Worm (Caenorhabditis elegans) whole organism, late embryonic: ENCODE results near the gene C54F6.17.

Source experiments
- C08G9.2 ChIP-seq: sonication (generic microtip); optimal IDR thresholded peaks from 2 replicates; lab custom pipeline; 2016; ENCODE audit warnings: mild to moderate bottlenecking, missing genetic modification characterization, moderate library complexity, missing compliant biosample characterization
- C38D4.7 ChIP-seq: fragments of 200-800 bp; sonication (Bioruptor generic); optimal IDR thresholded peaks from 2 replicates; lab custom pipeline; 2018; ENCODE audit warnings: mild to moderate bottlenecking, missing genetic modification characterization, moderate library complexity, missing compliant biosample characterization
- K02D7.2 ChIP-seq: sonication (generic microtip); optimal IDR thresholded peaks from 2 replicates; lab custom pipeline; 2017; ENCODE audit warnings: mild to moderate bottlenecking, missing genetic modification characterization, missing compliant biosample characterization
- K09A11.1 ChIP-seq: sonication (generic microtip); optimal IDR thresholded peaks from 2 replicates; lab custom pipeline; 2017; ENCODE audit warnings: antibody characterized with exemption, mild to moderate bottlenecking, missing genetic modification characterization, missing compliant biosample characterization; ENCODE audit not compliant: insufficient read depth
- ahr-1 ChIP-seq: sonication (generic microtip); optimal IDR thresholded peaks from 2 replicates; lab custom pipeline; 2016; ENCODE audit warnings: missing genetic modification characterization, missing compliant biosample characterization
- ama-1 ChIP-seq: fragments of 150-350 bp; optimal IDR thresholded peaks from 2 replicates; lab custom pipeline; 2014
- ceh-14 ChIP-seq: sonication (generic microtip); optimal IDR thresholded peaks from 2 replicates; lab custom pipeline; 2016; ENCODE audit warnings: missing genotype, missing genetic modification characterization, missing compliant biosample characterization
- ceh-2 ChIP-seq: sonication (generic microtip); optimal IDR thresholded peaks from 2 replicates; lab custom pipeline; 2016; ENCODE audit warnings: missing genotype, missing genetic modification characterization, missing compliant biosample characterization
- ceh-22 ChIP-seq: sonication (generic microtip); optimal IDR thresholded peaks from 2 replicates; lab custom pipeline; 2017; ENCODE audit warnings: missing biosample characterization, missing genetic modification characterization
- ceh-24 ChIP-seq: sonication (generic microtip); optimal IDR thresholded peaks from 2 replicates; lab custom pipeline; 2016; ENCODE audit warnings: mild to moderate bottlenecking, missing genetic modification characterization, missing compliant biosample characterization
- ceh-30 ChIP-seq: fragments of 150-350 bp; optimal IDR thresholded peaks from 2 replicates; lab custom pipeline; 2014; ENCODE audit warnings: missing biosample characterization, missing genetic modification characterization
- ceh-31 ChIP-seq: sonication (generic microtip); optimal IDR thresholded peaks from 2 replicates; lab custom pipeline; 2016; ENCODE audit warnings: missing genetic modification characterization, missing compliant biosample characterization
- ceh-34 ChIP-seq: sonication (generic microtip); optimal IDR thresholded peaks from 2 replicates; lab custom pipeline; 2016; ENCODE audit warnings: mild to moderate bottlenecking, missing genetic modification characterization, missing compliant biosample characterization
- ceh-45 ChIP-seq: fragments of 200-800 bp; sonication (Bioruptor generic); IDR thresholded peaks from 2 replicates; pipeline ENCODE4 v1.3.6; 2022; ENCODE audit warnings: missing genetic modification reagents, missing genetic modification characterization, missing compliant biosample characterization
- ceh-48 ChIP-seq: sonication (generic microtip); optimal IDR thresholded peaks from 2 replicates; lab custom pipeline; 2016; ENCODE audit warnings: missing genetic modification characterization, inconsistent platforms, missing compliant biosample characterization
- ceh-6 ChIP-seq: fragments of 200-800 bp; sonication (Bioruptor generic); optimal IDR thresholded peaks from 2 replicates; lab custom pipeline; 2018; ENCODE audit warnings: mild to moderate bottlenecking, missing genetic modification characterization, missing compliant biosample characterization
- che-1 ChIP-seq: sonication (generic microtip); optimal IDR thresholded peaks from 2 replicates; lab custom pipeline; 2016; ENCODE audit warnings: mild to moderate bottlenecking, missing genetic modification characterization, missing compliant biosample characterization
- dve-1 ChIP-seq: sonication (generic microtip); optimal IDR thresholded peaks from 2 replicates; lab custom pipeline; 2017; ENCODE audit warnings: antibody characterized with exemption, mild to moderate bottlenecking, missing genetic modification characterization, missing compliant biosample characterization
- elt-2 ChIP-seq: sonication (generic microtip); optimal IDR thresholded peaks from 2 replicates; lab custom pipeline; 2016; ENCODE audit warnings: missing genetic modification reagents, missing genetic modification characterization, missing compliant biosample characterization
- elt-4 ChIP-seq: sonication (generic microtip); optimal IDR thresholded peaks from 2 replicates; lab custom pipeline; 2016; ENCODE audit warnings: missing genetic modification characterization, missing compliant biosample characterization
- eyg-1 ChIP-seq: sonication (generic microtip); optimal IDR thresholded peaks from 2 replicates; lab custom pipeline; 2016; ENCODE audit warnings: missing genotype, missing genetic modification characterization, missing compliant biosample characterization
- fkh-6 ChIP-seq: sonication (generic microtip); optimal IDR thresholded peaks from 2 replicates; lab custom pipeline; 2016; ENCODE audit warnings: missing genetic modification characterization, missing compliant biosample characterization
- hlh-13 ChIP-seq: fragments of 200-800 bp; sonication (Bioruptor generic); optimal IDR thresholded peaks from 2 replicates; lab custom pipeline; 2018; ENCODE audit warnings: mild to moderate bottlenecking, missing genetic modification characterization, missing compliant biosample characterization
- hlh-15 ChIP-seq: sonication (generic microtip); optimal IDR thresholded peaks from 2 replicates; lab custom pipeline; 2016; ENCODE audit warnings: missing genetic modification characterization, missing compliant biosample characterization
- hlh-6 ChIP-seq: sonication (generic microtip); optimal IDR thresholded peaks from 2 replicates; lab custom pipeline; 2016; ENCODE audit warnings: missing genotype, missing genetic modification characterization, missing compliant biosample characterization
- hlh-8 ChIP-seq: sonication (generic microtip); optimal IDR thresholded peaks from 2 replicates; lab custom pipeline; 2016; ENCODE audit warnings: missing genotype, missing genetic modification characterization, missing compliant biosample characterization
- lim-6 ChIP-seq: sonication (generic microtip); optimal IDR thresholded peaks from 2 replicates; lab custom pipeline; 2016; ENCODE audit warnings: missing genetic modification characterization, missing compliant biosample characterization
- madf-2 ChIP-seq: sonication (generic microtip); optimal IDR thresholded peaks from 2 replicates; lab custom pipeline; 2017; ENCODE audit warnings: missing genetic modification characterization, missing compliant biosample characterization
- mec-3 ChIP-seq: sonication (generic microtip); optimal IDR thresholded peaks from 2 replicates; lab custom pipeline; 2016; ENCODE audit warnings: borderline replicate concordance, missing genetic modification characterization, missing compliant biosample characterization
- nfya-1 ChIP-seq: sonication (generic microtip); optimal IDR thresholded peaks from 2 replicates; lab custom pipeline; 2017; ENCODE audit warnings: missing genetic modification characterization, mild to moderate bottlenecking, missing compliant biosample characterization, antibody characterized with exemption, moderate library complexity
- nhr-232 ChIP-seq: sonication (generic microtip); optimal IDR thresholded peaks from 2 replicates; lab custom pipeline; 2016; ENCODE audit warnings: missing genetic modification characterization, missing compliant biosample characterization
- npax-4 ChIP-seq: sonication (generic microtip); optimal IDR thresholded peaks from 2 replicates; lab custom pipeline; 2016; ENCODE audit warnings: missing genetic modification characterization, missing compliant biosample characterization
- pag-3 ChIP-seq: sonication (generic microtip); optimal IDR thresholded peaks from 2 replicates; lab custom pipeline; 2016; ENCODE audit warnings: missing compliant biosample characterization, missing genetic modification characterization, borderline replicate concordance
- ref-2 ChIP-seq: sonication (generic microtip); optimal IDR thresholded peaks from 2 replicates; lab custom pipeline; 2016; ENCODE audit warnings: missing genetic modification characterization, missing compliant biosample characterization
- rnt-1 ChIP-seq: sonication (generic microtip); optimal IDR thresholded peaks from 2 replicates; lab custom pipeline; 2016; ENCODE audit warnings: missing genetic modification characterization, missing compliant biosample characterization
- sdc-2 ChIP-seq: sonication (generic microtip); optimal IDR thresholded peaks from 2 replicates; lab custom pipeline; 2016; ENCODE audit warnings: missing genotype, missing genetic modification characterization, missing compliant biosample characterization
- sox-2 ChIP-seq: fragments of 200-800 bp; sonication (Bioruptor generic); IDR thresholded peaks from 2 replicates; pipeline ENCODE4 v1.3.6; 2022; ENCODE audit warnings: missing genetic modification reagents, missing genetic modification characterization, missing compliant biosample characterization
- sox-4 ChIP-seq: sonication (generic microtip); optimal IDR thresholded peaks from 2 replicates; lab custom pipeline; 2017; ENCODE audit warnings: mild to moderate bottlenecking, missing genetic modification characterization, inconsistent platforms, missing compliant biosample characterization
- syd-9 ChIP-seq: sonication (generic microtip); optimal IDR thresholded peaks from 2 replicates; lab custom pipeline; 2016; ENCODE audit warnings: mild to moderate bottlenecking, missing genetic modification characterization, moderate library complexity, missing compliant biosample characterization
- ttx-3 ChIP-seq: sonication (generic microtip); optimal IDR thresholded peaks from 2 replicates; lab custom pipeline; 2016; ENCODE audit warnings: missing genetic modification reagents, missing genetic modification characterization, missing compliant biosample characterization
- unc-42 ChIP-seq: sonication (generic microtip); optimal IDR thresholded peaks from 2 replicates; lab custom pipeline; 2016; ENCODE audit warnings: missing genotype, missing genetic modification characterization, missing compliant biosample characterization
- unc-55 ChIP-seq: sonication (generic microtip); optimal IDR thresholded peaks from 2 replicates; lab custom pipeline; 2017; ENCODE audit warnings: missing biosample characterization, missing genetic modification reagents, missing genetic modification characterization
- zip-5 ChIP-seq: sonication (generic microtip); optimal IDR thresholded peaks from 2 replicates; lab custom pipeline; 2016; ENCODE audit warnings: missing genetic modification characterization, missing compliant biosample characterization
- ztf-16 ChIP-seq: sonication (generic microtip); optimal IDR thresholded peaks from 2 replicates; lab custom pipeline; 2017; ENCODE audit warnings: missing genetic modification characterization, missing compliant biosample characterization

C54F6.17 gene

ce11 chrV:7487518-7487917 is 39.7 kb upstream of the C54F6.17 start, which contains the start of gene srbc-7:
Gene srbc-7, minus strand, starts transcription at chrV:7487618.
- TF ChIP-seq ceh-45 (no peak), ceh-14 (no peak), C08G9.2 (tag; lab: Kevin White, UChicago) (no peak), ztf-16 (tag; lab: Kevin White, UChicago) (no peak), K09A11.1 (tag; lab: Kevin White, UChicago) (no peak), elt-4 (tag; lab: Kevin White, UChicago) (no peak), fkh-6 (tag; lab: Kevin White, UChicago) (no peak), sox-2 (no peak)

DNA sequence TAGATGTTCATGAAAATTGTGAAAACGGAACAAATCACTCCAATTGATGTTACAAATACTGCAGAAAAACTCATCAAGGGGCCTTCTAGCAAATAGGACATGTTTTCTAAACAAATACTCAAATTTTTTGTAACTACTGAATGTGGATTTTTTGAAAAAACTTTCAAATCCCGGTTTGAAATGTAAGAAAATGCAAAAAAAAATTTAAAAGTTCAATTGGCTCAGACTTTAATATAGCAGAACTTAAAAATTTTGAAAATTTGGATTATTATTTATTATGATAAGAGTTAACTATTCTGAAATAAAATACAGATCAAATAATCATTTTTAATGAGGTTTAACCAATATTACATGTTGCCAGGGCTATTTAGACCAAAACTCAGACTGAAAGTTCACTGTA is 36.9 kb upstream of the C54F6.17 start, which contains the start of gene srbc-9:
srbc-9 (minus strand) TSS at position 101 of the 400 bp plus-strand sequence.
- no peak for TF ChIP-seq zip-5
- no peak for TF ChIP-seq dve-1
- no peak for TF ChIP-seq ceh-24
- TF ChIP-seq ztf-16 (tag; lab: Kevin White, UChicago), result no peak
- no peak for TF ChIP-seq hlh-8 (tag; lab: Kevin White, UChicago)
- no peak for TF ChIP-seq hlh-15 (tag; lab: Kevin White, UChicago)
- no peak for TF ChIP-seq madf-2
- no peak for TF ChIP-seq ceh-2 (tag; lab: Kevin White, UChicago)
- TF ChIP-seq ref-2, result no peak
- TF ChIP-seq, all 69 proteins: peak for 0

- TF ChIP-seq eyg-1, result no peak
- TF ChIP-seq ahr-1, result no peak
- no peak for TF ChIP-seq ceh-6 (GFP tag; lab: Kevin White, UChicago)
- no peak for TF ChIP-seq zip-5
- no peak for TF ChIP-seq C08G9.2 (tag; lab: Kevin White, UChicago)
- TF ChIP-seq unc-42 (tag; lab: Kevin White, UChicago), result no peak
- TF ChIP-seq ref-2, result no peak
- TF ChIP-seq lim-6 (tag; lab: Kevin White, UChicago), result no peak
These were observed 34.3 kb upstream of the C54F6.17 start, which contains the start of gene srbc-10 for ce11 chrV:7492924-7493323. Gene srbc-10, minus strand, starts transcription at chrV:7493024.

DNA sequence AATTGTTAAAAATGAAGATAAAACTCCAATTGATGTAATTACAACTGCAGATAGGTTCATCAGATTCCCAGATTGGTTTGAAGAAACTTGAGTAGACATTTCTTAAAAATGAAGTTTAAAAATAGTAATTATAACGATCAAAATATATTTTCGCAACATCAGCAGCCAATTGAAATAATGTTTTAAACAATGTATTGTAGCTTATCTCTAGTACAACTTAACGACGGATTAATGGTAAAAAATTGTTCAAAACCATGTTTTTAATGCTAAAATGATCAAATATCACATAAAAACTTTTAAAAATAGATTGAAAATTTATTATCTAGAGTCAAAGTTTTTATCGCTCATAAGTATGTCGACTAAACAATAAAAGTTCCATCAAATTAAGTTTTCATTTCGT is 32.1 kb upstream of the C54F6.17 start, which contains the start of gene srbc-11:
srbc-11 (minus strand) TSS at position 101 of the 400 bp plus-strand sequence.
- no peak for TF ChIP-seq npax-4 (tag; lab: Kevin White, UChicago)
- no peak for TF ChIP-seq sox-4
- TF ChIP-seq mec-3, result no peak
- no peak for TF ChIP-seq ceh-31 (tag; lab: Kevin White, UChicago)
- no peak for TF ChIP-seq fkh-6 (tag; lab: Kevin White, UChicago)
- TF ChIP-seq ceh-24, result no peak
- TF ChIP-seq K02D7.2 (tag; lab: Kevin White, UChicago), result no peak
- no peak for TF ChIP-seq ceh-48 (tag; lab: Kevin White, UChicago)
- TF ChIP-seq nhr-232 (tag; lab: Kevin White, UChicago), result no peak
- no peak for TF ChIP-seq ceh-22 (tag; lab: Kevin White, UChicago)
- TF ChIP-seq sdc-2 (tag; lab: Kevin White, UChicago), result no peak
- no peak for TF ChIP-seq hlh-6 (tag; lab: Kevin White, UChicago)
- TF ChIP-seq zip-5, result no peak
- no peak for TF ChIP-seq elt-2 (tag; lab: Kevin White, UChicago)
- TF ChIP-seq che-1 (tag; lab: Kevin White, UChicago), result no peak
- no peak for TF ChIP-seq syd-9
- TF ChIP-seq ama-1 (lab: Kevin White, UChicago), result no peak
- no peak for TF ChIP-seq ttx-3 (tag; lab: Kevin White, UChicago)

DNA sequence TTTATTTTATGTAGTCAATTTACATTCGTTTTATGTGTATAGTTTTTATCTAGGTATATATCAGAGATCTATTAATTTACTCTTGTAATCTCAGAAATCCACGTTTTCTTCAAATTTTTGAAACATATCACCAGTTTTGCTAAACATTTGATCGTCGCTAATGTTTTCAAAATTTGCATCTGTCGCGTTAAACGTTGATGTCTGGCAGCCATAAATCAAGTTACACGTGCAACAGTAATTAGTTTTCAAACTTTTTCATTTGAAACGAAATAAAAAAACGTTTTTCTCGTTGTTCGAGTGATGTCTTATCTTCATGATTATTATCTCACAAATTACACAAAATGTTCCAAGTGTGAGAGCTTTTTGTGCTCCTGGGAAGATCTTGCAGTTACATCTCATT is 29.8 kb upstream of the C54F6.17 start, which contains the start of gene srh-79:
srh-79 (plus strand) TSS at position 301 of the 400 bp plus-strand sequence.
- TF ChIP-seq madf-2 (no peak), unc-55 (GFP tag; lab: Kevin White, UChicago) (no peak), hlh-13 (GFP tag; lab: Kevin White, UChicago) (no peak), lim-6 (tag; lab: Kevin White, UChicago) (no peak), ceh-30 (tag; lab: Kevin White, UChicago) (no peak), rnt-1 (tag; lab: Kevin White, UChicago) (no peak), pag-3 (tag; lab: Kevin White, UChicago) (no peak), ttx-3 (tag; lab: Kevin White, UChicago) (no peak), nfya-1 (tag; lab: Kevin White, UChicago) (no peak), ceh-14 (no peak), syd-9 (no peak), ceh-34 (no peak), ztf-16 (tag; lab: Kevin White, UChicago) (no peak), ceh-45 (no peak), C38D4.7 (GFP tag; lab: Kevin White, UChicago) (no peak), ceh-24 (no peak), C08G9.2 (tag; lab: Kevin White, UChicago) (no peak)
